Fruit fly (Drosophila melanogaster) S2 (cell line): Measurements from ENCODE around the gene CG3638.

Experiments
- CG8478 ChIP-seq: fragments of >200 bp; optimal IDR thresholded peaks from 2 replicates; lab custom pipeline; 2018
- CTCF ChIP-seq, 2 experiments: fragments of >200 bp; optimal IDR thresholded peaks; 2 replicates each; lab custom pipeline; 2018

- TF ChIP-seq CG8478 (lab: Kevin White, UChicago), result no peak
- no peak for TF ChIP-seq CTCF (optimal IDR thresholded peaks at IDR 0.05; lab: Kevin White, UChicago)
These were observed 34.2 kb upstream of the CG3638 start for dm6 chrX:1270655-1271054.
